Fruit fly (Drosophila melanogaster) whole organism, embryonic: Measurements from ENCODE around the gene Trs20.
A peak's percentile ranks its signal among the peaks of the same experiment; 100 is the strongest.

Experiments used
- Ada2b ChIP-seq: fragments of 200-800 bp; sonication (Bioruptor generic); IDR thresholded peaks from 2 replicates; pipeline ENCODE4 v1.3.6; 2022; ENCODE audit warnings: missing biosample characterization, missing genetic modification characterization
- Atf6 ChIP-seq: fragments of 200-800 bp; sonication (Bioruptor generic); IDR thresholded peaks from 2 replicates; pipeline ENCODE4 v1.3.6; 2022; ENCODE audit warnings: missing biosample characterization, missing genetic modification characterization
- Blimp-1 ChIP-seq: fragments of 200-800 bp; sonication (Bioruptor generic); optimal IDR thresholded peaks from 3 replicates; lab custom pipeline; 2018; ENCODE audit warnings: missing biosample characterization, missing genetic modification characterization, mild to moderate bottlenecking, moderate library complexity, missing genetic modification reagents
- C15 ChIP-seq: fragments of 200-800 bp; sonication (Bioruptor generic); IDR thresholded peaks from 3 replicates; pipeline ENCODE4 v1.3.6; 2022; ENCODE audit warnings: missing biosample characterization, missing genetic modification characterization
- CG13287 ChIP-seq: fragments of 200-800 bp; sonication (Bioruptor generic); IDR thresholded peaks from 2 replicates; pipeline ENCODE4 v1.3.6; 2022; ENCODE audit warnings: missing biosample characterization, missing genetic modification characterization; ENCODE audit not compliant: partially characterized antibody
- CG13424 ChIP-seq: fragments of 200-800 bp; sonication (Bioruptor generic); optimal IDR thresholded peaks from 2 replicates; lab custom pipeline; 2019; ENCODE audit warnings: missing biosample characterization, mild to moderate bottlenecking, missing genetic modification characterization, moderate library complexity
- CG15269 ChIP-seq: fragments of 200-800 bp; sonication (Bioruptor generic); optimal IDR thresholded peaks from 2 replicates; lab custom pipeline; 2018; ENCODE audit warnings: missing biosample characterization, mild to moderate bottlenecking, missing genetic modification characterization, moderate library complexity
- CG15696 ChIP-seq: fragments of 200-800 bp; sonication (Bioruptor generic); optimal IDR thresholded peaks from 2 replicates; lab custom pipeline; 2019; ENCODE audit warnings: missing biosample characterization, mild to moderate bottlenecking, missing genetic modification characterization, moderate library complexity
- CG2202 ChIP-seq: fragments of 200-800 bp; sonication (Bioruptor generic); optimal IDR thresholded peaks from 2 replicates; lab custom pipeline; 2018; ENCODE audit warnings: missing biosample characterization, mild to moderate bottlenecking, missing genetic modification characterization
- CG2678 ChIP-seq: fragments of 200-800 bp; sonication (Bioruptor generic); optimal IDR thresholded peaks from 3 replicates; lab custom pipeline; 2019; ENCODE audit warnings: missing biosample characterization, mild to moderate bottlenecking, missing genetic modification characterization, moderate library complexity
- CG31388 ChIP-seq: fragments of 200-800 bp; sonication (Bioruptor generic); optimal IDR thresholded peaks from 2 replicates; lab custom pipeline; 2016; ENCODE audit warnings: missing biosample characterization, missing genetic modification characterization
- CG42726 ChIP-seq: fragments of 200-800 bp; sonication (Bioruptor generic); IDR thresholded peaks from 2 replicates; pipeline ENCODE4 v1.3.6; 2022; ENCODE audit warnings: missing biosample characterization, missing genetic modification characterization; ENCODE audit not compliant: partially characterized antibody
- CG4282 ChIP-seq: fragments of 200-800 bp; sonication (Bioruptor generic); optimal IDR thresholded peaks from 2 replicates; lab custom pipeline; 2016; ENCODE audit warnings: missing biosample characterization, missing genetic modification characterization
- CG43689 ChIP-seq: fragments of 200-800 bp; sonication (Bioruptor generic); IDR thresholded peaks from 2 replicates; pipeline ENCODE4 v1.3.6; 2022; ENCODE audit warnings: missing biosample characterization, missing genetic modification characterization
- CG4730 ChIP-seq: fragments of 200-800 bp; sonication (Bioruptor generic); IDR thresholded peaks from 2 replicates; pipeline ENCODE4 v1.3.6; 2022; ENCODE audit warnings: missing biosample characterization, missing genetic modification characterization
- CG5180 ChIP-seq: fragments of 200-800 bp; sonication (Bioruptor generic); optimal IDR thresholded peaks from 3 replicates; lab custom pipeline; 2017; ENCODE audit warnings: missing biosample characterization, missing genetic modification characterization, mild to moderate bottlenecking, moderate library complexity, missing genetic modification reagents
- CG6654 ChIP-seq: fragments of 200-800 bp; sonication (Bioruptor generic); optimal IDR thresholded peaks from 2 replicates; lab custom pipeline; 2017; ENCODE audit warnings: missing biosample characterization, mild to moderate bottlenecking, missing genetic modification characterization
- CG7271 ChIP-seq: fragments of 200-800 bp; sonication (Bioruptor generic); optimal IDR thresholded peaks from 2 replicates; lab custom pipeline; 2018; ENCODE audit warnings: missing biosample characterization, mild to moderate bottlenecking, missing genetic modification characterization, moderate library complexity
- CG7357 ChIP-seq: fragments of 200-800 bp; sonication (Bioruptor generic); IDR thresholded peaks from 3 replicates; pipeline ENCODE4 v1.3.6; 2022; ENCODE audit warnings: missing biosample characterization, missing genetic modification characterization
- CG7786 ChIP-seq: fragments of 200-800 bp; sonication (Bioruptor generic); optimal IDR thresholded peaks from 2 replicates; lab custom pipeline; 2016; ENCODE audit warnings: missing biosample characterization, missing genetic modification characterization
- CG7987 ChIP-seq: fragments of 200-800 bp; sonication (Bioruptor generic); optimal IDR thresholded peaks from 2 replicates; lab custom pipeline; 2018; ENCODE audit warnings: missing biosample characterization, mild to moderate bottlenecking, missing genetic modification characterization, moderate library complexity
- CG8290 ChIP-seq, 3 experiments: fragments of 200-800 bp; sonication (Bioruptor generic); optimal IDR thresholded peaks; 2 replicates each; lab custom pipeline; 2016 to 2019; ENCODE audit warnings: missing biosample characterization in 3 of 3, missing genetic modification characterization in 3 of 3, mild to moderate bottlenecking in 2 of 3, moderate library complexity in 1 of 3
- CG8388 ChIP-seq: fragments of 200-800 bp; sonication (Bioruptor generic); optimal IDR thresholded peaks from 2 replicates; lab custom pipeline; 2019; ENCODE audit warnings: missing biosample characterization, mild to moderate bottlenecking, missing genetic modification characterization, moderate library complexity
- CG8924 ChIP-seq: fragments of 200-800 bp; optimal IDR thresholded peaks from 3 replicates; lab custom pipeline; 2019; ENCODE audit warnings: missing biosample characterization, mild to moderate bottlenecking, missing genetic modification characterization, moderate library complexity
- CG9609 ChIP-seq: fragments of 200-800 bp; sonication (Bioruptor generic); optimal IDR thresholded peaks from 3 replicates; lab custom pipeline; 2016; ENCODE audit warnings: missing biosample characterization, missing genetic modification characterization
- Camta ChIP-seq: fragments of 200-800 bp; sonication (Bioruptor generic); optimal IDR thresholded peaks from 2 replicates; lab custom pipeline; 2016; ENCODE audit warnings: missing biosample characterization, missing genetic modification characterization
- Dip3 ChIP-seq: fragments of 200-800 bp; sonication (Bioruptor generic); optimal IDR thresholded peaks from 3 replicates; lab custom pipeline; 2016; ENCODE audit warnings: missing biosample characterization, missing genetic modification characterization
- Doc2 ChIP-seq: fragments of 200-800 bp; sonication (Bioruptor generic); IDR thresholded peaks from 2 replicates; pipeline ENCODE4 v1.3.6; 2022; ENCODE audit warnings: missing biosample characterization, missing genetic modification characterization
- H15 ChIP-seq: fragments of 200-800 bp; sonication (Bioruptor generic); IDR thresholded peaks from 3 replicates; pipeline ENCODE4 v1.3.6; 2022; ENCODE audit warnings: missing biosample characterization, missing genetic modification characterization
- Hr78 ChIP-seq, 2 experiments: fragments of 200-800 bp in 1 of 2; fragments of >200 bp in 1 of 2; sonication (Bioruptor generic) in 1 of 2; optimal IDR thresholded peaks; 2 replicates each; lab custom pipeline; 2017 to 2019; ENCODE audit warnings: missing biosample characterization in 2 of 2, missing genetic modification characterization in 2 of 2, mild to moderate bottlenecking in 1 of 2, moderate library complexity in 1 of 2
- Meics ChIP-seq: fragments of 200-800 bp; sonication (Bioruptor generic); optimal IDR thresholded peaks from 2 replicates; lab custom pipeline; 2017; ENCODE audit warnings: missing biosample characterization, mild to moderate bottlenecking, missing genetic modification characterization
- NC2β ChIP-seq: fragments of 200-800 bp; sonication (Bioruptor generic); optimal IDR thresholded peaks from 2 replicates; lab custom pipeline; 2016; ENCODE audit warnings: missing biosample characterization, missing genetic modification characterization
- Scr ChIP-seq: fragments of 200-800 bp; sonication (Bioruptor generic); IDR thresholded peaks from 2 replicates; pipeline ENCODE4 v1.3.6; 2022; ENCODE audit warnings: missing biosample characterization, missing genetic modification characterization; ENCODE audit not compliant: partially characterized antibody
- amos ChIP-seq: fragments of 200-800 bp; sonication (Bioruptor generic); IDR thresholded peaks from 2 replicates; pipeline ENCODE4 v1.3.6; 2022; ENCODE audit warnings: missing biosample characterization, missing genetic modification characterization; ENCODE audit not compliant: partially characterized antibody
- bab2 ChIP-seq: fragments of 200-800 bp; sonication (Bioruptor generic); optimal IDR thresholded peaks from 2 replicates; lab custom pipeline; 2016; ENCODE audit warnings: missing biosample characterization, missing genetic modification characterization
- eve ChIP-seq, 2 experiments: fragments of >200 bp; optimal IDR thresholded peaks; 2 replicates each; lab custom pipeline; 2017; ENCODE audit warnings: missing biosample characterization in 2 of 2, missing genetic modification characterization in 2 of 2
- ham ChIP-seq: fragments of 200-800 bp; sonication (Bioruptor generic); IDR thresholded peaks from 2 replicates; pipeline ENCODE4 v1.3.6; 2022; ENCODE audit warnings: missing biosample characterization, missing genetic modification characterization
- nerfin-1 ChIP-seq: fragments of 200-800 bp; sonication (Bioruptor generic); optimal IDR thresholded peaks from 3 replicates; lab custom pipeline; 2019; ENCODE audit warnings: missing biosample characterization, mild to moderate bottlenecking, missing genetic modification characterization, moderate library complexity
- p53 ChIP-seq: fragments of 200-800 bp; sonication (Bioruptor generic); optimal IDR thresholded peaks from 2 replicates; lab custom pipeline; 2016; ENCODE audit warnings: missing biosample characterization, missing genetic modification characterization
- peb ChIP-seq: fragments of 200-800 bp; sonication (Bioruptor generic); IDR thresholded peaks from 2 replicates; pipeline ENCODE4 v1.3.6; 2022; ENCODE audit warnings: missing biosample characterization, missing genetic modification characterization
- pho ChIP-seq: fragments of 200-800 bp; sonication (Bioruptor generic); optimal IDR thresholded peaks from 2 replicates; lab custom pipeline; 2016; ENCODE audit warnings: missing biosample characterization, missing genetic modification characterization
- repo ChIP-seq: fragments of 200-800 bp; sonication (Bioruptor generic); optimal IDR thresholded peaks from 2 replicates; lab custom pipeline; 2016; ENCODE audit warnings: missing biosample characterization, missing genetic modification characterization
- ro ChIP-seq: fragments of 200-800 bp; sonication (Bioruptor generic); IDR thresholded peaks from 2 replicates; pipeline ENCODE4 v1.3.6; 2022; ENCODE audit warnings: missing biosample characterization, missing genetic modification characterization
- row ChIP-seq: fragments of 200-800 bp; sonication (Bioruptor generic); IDR thresholded peaks from 3 replicates; pipeline ENCODE4 v1.3.6; 2022; ENCODE audit warnings: missing biosample characterization, missing genetic modification characterization
- sr ChIP-seq: fragments of 200-800 bp; sonication (Bioruptor generic); IDR thresholded peaks from 3 replicates; pipeline ENCODE4 v1.3.6; 2022; ENCODE audit warnings: missing biosample characterization, missing genetic modification characterization
- twi ChIP-seq: fragments of 200-800 bp; optimal IDR thresholded peaks from 2 replicates; lab custom pipeline; 2019; ENCODE audit warnings: missing biosample characterization, mild to moderate bottlenecking, missing genetic modification characterization, moderate library complexity
- vvl ChIP-seq: fragments of 200-800 bp; sonication (Bioruptor generic); IDR thresholded peaks from 2 replicates; pipeline ENCODE4 v1.3.6; 2022; ENCODE audit warnings: missing biosample characterization, missing genetic modification characterization
- yki ChIP-seq: fragments of >200 bp; optimal IDR thresholded peaks from 3 replicates; lab custom pipeline; 2018
- zfh2 ChIP-seq: fragments of 200-800 bp; sonication (Bioruptor generic); optimal IDR thresholded peaks from 2 replicates; lab custom pipeline; 2016; ENCODE audit warnings: missing biosample characterization, missing genetic modification characterization

Trs20 gene

dm6 chr3L:16113607-16114337 is 17.7 kb downstream of the Trs20 start (continued):
- no peak; the same call in 2 of the 3 replicates for TF ChIP-seq H15 (GFP tag; lab: Robert Waterston, UW)
- TF ChIP-seq CG8388 (GFP tag; lab: Kevin White, UChicago): peak; percentile 73
- peak; percentile 85 for TF ChIP-seq Atf6 (GFP tag; lab: Robert Waterston, UW)
- TF ChIP-seq amos: peak; percentile 77
- no peak for TF ChIP-seq CG15269 (tag; lab: Kevin White, UChicago)
- no peak for TF ChIP-seq CG43689 (GFP tag; lab: Robert Waterston, UW)
- TF ChIP-seq CG7786: peak; percentile 78
- TF ChIP-seq peb (GFP tag; lab: Robert Waterston, UW): peak; percentile 50; the same call in 1 of the 2 replicates
- TF ChIP-seq CG8290 (GFP tag; optimal IDR thresholded peaks at IDR 0.05; lab: Kevin White, UChicago): peak; percentile 63
- TF ChIP-seq CG8290 (tag; optimal IDR thresholded peaks at IDR 0.05; lab: Kevin White, UChicago): no peak
- no peak for TF ChIP-seq ro (GFP tag; lab: Robert Waterston, UW)
- TF ChIP-seq CG9609 (GFP tag; lab: Kevin White, UChicago): peak; percentile 85
- peak; percentile 85 for TF ChIP-seq Meics (GFP tag; lab: Kevin White, UChicago)
- peak; percentile 62 for TF ChIP-seq Scr (GFP tag; lab: Robert Waterston, UW)
- TF ChIP-seq CG8924 (tag; lab: Kevin White, UChicago): peak; percentile 91
- peak; percentile 73 for TF ChIP-seq NC2β
- peak; percentile 91 for TF ChIP-seq row (GFP tag; lab: Robert Waterston, UW)
- no peak for TF ChIP-seq CG6654 (GFP tag; lab: Kevin White, UChicago)
- peak; percentile 58 for TF ChIP-seq CG2202 (tag; lab: Kevin White, UChicago)
- no peak for TF ChIP-seq twi
- peak; percentile 19; the same call in 1 of the 3 replicates for TF ChIP-seq CG7357 (GFP tag; lab: Robert Waterston, UW)
- no peak for TF ChIP-seq CG7271 (tag; lab: Kevin White, UChicago)
- peak; percentile 79 for TF ChIP-seq CG13287 (GFP tag; lab: Robert Waterston, UW)
- TF ChIP-seq CG4282 (GFP tag; lab: Kevin White, UChicago): peak; percentile 75
- peak; percentile 72 for TF ChIP-seq p53 (GFP tag; lab: Kevin White, UChicago)
- TF ChIP-seq C15: peak; percentile 68; the same call in 1 of the 3 replicates
- TF ChIP-seq yki: no peak
- peak; percentile 86 for TF ChIP-seq Dip3 (GFP tag; lab: Kevin White, UChicago)
- TF ChIP-seq Blimp-1 (GFP tag; lab: Kevin White, UChicago): no peak
- no peak for TF ChIP-seq Hr78 (GFP tag; optimal IDR thresholded peaks at IDR 0.05; lab: Kevin White, UChicago)
- peak; percentile 58 for TF ChIP-seq repo (GFP tag; lab: Kevin White, UChicago)
- peak; percentile 52; the same call in 1 of the 2 replicates for TF ChIP-seq CG4730 (GFP tag; lab: Robert Waterston, UW)
- no peak for TF ChIP-seq Doc2 (GFP tag; lab: Robert Waterston, UW)
- TF ChIP-seq zfh2 (GFP tag; lab: Kevin White, UChicago): peak; percentile 92
- no peak for TF ChIP-seq CG2678 (tag; lab: Kevin White, UChicago)
- TF ChIP-seq Camta: peak; percentile 87
- TF ChIP-seq bab2 (GFP tag; lab: Kevin White, UChicago): peak; percentile 89
- peak; percentile 26; the same call in 1 of the 3 replicates for TF ChIP-seq sr (GFP tag; lab: Robert Waterston, UW)
- TF ChIP-seq pho: peak; percentile 93
- TF ChIP-seq CG5180 (GFP tag; lab: Kevin White, UChicago): no peak
- peak; percentile 90 for TF ChIP-seq vvl (GFP tag; lab: Robert Waterston, UW)
- no peak for TF ChIP-seq CG31388 (GFP tag; lab: Kevin White, UChicago)
- TF ChIP-seq ham (GFP tag; lab: Robert Waterston, UW): no peak
- peak; percentile 78 for TF ChIP-seq nerfin-1
- TF ChIP-seq CG13424 (tag; lab: Kevin White, UChicago): peak; percentile 84
- TF ChIP-seq CG42726: peak; percentile 78
- no peak for TF ChIP-seq eve (GFP tag; optimal IDR thresholded peaks at IDR 0.05; lab: Kevin White, UChicago)
- TF ChIP-seq CG7987 (GFP tag; lab: Kevin White, UChicago): peak; percentile 86
- TF ChIP-seq Ada2b (GFP tag; lab: Robert Waterston, UW): peak; percentile 71
- peak; percentile 64 for TF ChIP-seq CG15696 (tag; lab: Kevin White, UChicago)
